Fruit fly (Drosophila melanogaster) S2 (cell line): ENCODE results near the gene CSN1a.

Experiments
- CG8478 ChIP-seq: fragments of >200 bp; optimal IDR thresholded peaks from 2 replicates; lab custom pipeline; 2018
- CTCF ChIP-seq, 2 experiments: fragments of >200 bp; optimal IDR thresholded peaks; 2 replicates each; lab custom pipeline; 2018

DNA sequence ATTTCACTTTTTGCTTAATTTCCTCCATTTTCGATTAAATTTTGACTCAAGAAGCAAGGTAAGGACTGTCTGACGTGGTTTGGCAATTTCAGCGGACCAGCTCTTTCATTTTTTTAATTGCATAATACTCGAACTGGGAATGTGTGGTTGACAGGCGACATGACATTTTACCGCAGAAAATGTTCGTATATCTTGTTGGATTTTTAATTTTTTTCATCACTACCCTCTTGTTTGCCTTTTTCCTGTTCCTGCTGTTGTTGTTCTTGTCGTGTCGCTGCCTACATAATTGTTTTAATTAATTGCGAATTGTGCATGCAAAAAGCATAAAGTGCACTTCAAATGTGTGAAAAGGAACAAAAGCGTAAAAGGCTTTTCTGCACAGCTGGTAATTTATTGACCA is 32.5 kb upstream of the CSN1a start, which contains the start of gene CG42685:
- no peak for TF ChIP-seq CTCF (optimal IDR thresholded peaks at IDR 0.05; lab: Kevin White, UChicago)
- TF ChIP-seq CG8478: no peak
